Fruit fly (Drosophila melanogaster) whole organism, embryonic: ENCODE results near the gene mio.

Experiments used
- Atf-2 ChIP-seq: fragments of 200-800 bp; sonication (Bioruptor generic); optimal IDR thresholded peaks from 2 replicates; lab custom pipeline; 2016; ENCODE audit warnings: missing biosample characterization, missing genetic modification characterization
- CG1024 ChIP-seq: fragments of 200-800 bp; sonication (Bioruptor generic); IDR thresholded peaks from 2 replicates; pipeline ENCODE4 v1.3.6; 2022; ENCODE audit warnings: missing biosample characterization, missing genetic modification characterization
- CG10267 ChIP-seq: fragments of 200-800 bp; sonication (Bioruptor generic); optimal IDR thresholded peaks from 2 replicates; lab custom pipeline; 2018; ENCODE audit warnings: missing biosample characterization, mild to moderate bottlenecking, missing genetic modification characterization, moderate library complexity
- CG10979 ChIP-seq: fragments of 200-800 bp; sonication (Bioruptor generic); optimal IDR thresholded peaks from 2 replicates; lab custom pipeline; 2018; ENCODE audit warnings: missing biosample characterization, mild to moderate bottlenecking, missing genetic modification characterization, moderate library complexity
- CG11456 ChIP-seq: fragments of 200-800 bp; sonication (Bioruptor generic); IDR thresholded peaks from 3 replicates; pipeline ENCODE4 v1.3.6; 2022; ENCODE audit warnings: missing biosample characterization, missing genetic modification characterization
- CG13894 ChIP-seq: fragments of 200-800 bp; sonication (Bioruptor generic); optimal IDR thresholded peaks from 3 replicates; lab custom pipeline; 2018; ENCODE audit warnings: missing biosample characterization, mild to moderate bottlenecking, missing genetic modification characterization, moderate library complexity
- CG16863 ChIP-seq: fragments of 200-800 bp; sonication (Bioruptor generic); optimal IDR thresholded peaks from 3 replicates; lab custom pipeline; 2016; ENCODE audit warnings: missing biosample characterization, missing genetic modification characterization
- CG17802 ChIP-seq: fragments of 200-800 bp; sonication (Bioruptor generic); optimal IDR thresholded peaks from 2 replicates; lab custom pipeline; 2018; ENCODE audit warnings: missing biosample characterization, mild to moderate bottlenecking, missing genetic modification characterization, moderate library complexity
- CG2889 ChIP-seq: fragments of 200-800 bp; sonication (Bioruptor generic); IDR thresholded peaks from 3 replicates; pipeline ENCODE4 v1.3.6; 2022; ENCODE audit warnings: missing biosample characterization, missing genetic modification characterization
- CG31441 ChIP-seq: fragments of 200-800 bp; sonication (Bioruptor generic); IDR thresholded peaks from 2 replicates; pipeline ENCODE4 v1.3.6; 2022; ENCODE audit warnings: missing biosample characterization, missing genetic modification characterization
- CG3281 ChIP-seq: fragments of 200-800 bp; sonication (Bioruptor generic); optimal IDR thresholded peaks from 3 replicates; lab custom pipeline; 2017; ENCODE audit warnings: missing biosample characterization, mild to moderate bottlenecking, missing genetic modification characterization
- CG7556 ChIP-seq: fragments of 200-800 bp; sonication (Bioruptor generic); optimal IDR thresholded peaks from 2 replicates; lab custom pipeline; 2017; ENCODE audit warnings: missing biosample characterization, mild to moderate bottlenecking, missing genetic modification characterization
- CG7839 ChIP-seq: fragments of 200-800 bp; sonication (Bioruptor generic); optimal IDR thresholded peaks from 3 replicates; lab custom pipeline; 2018; ENCODE audit warnings: missing biosample characterization, mild to moderate bottlenecking, missing genetic modification characterization, moderate library complexity
- CG8478 ChIP-seq: fragments of >200 bp; optimal IDR thresholded peaks from 2 replicates; lab custom pipeline; 2018
- CG9609 ChIP-seq: fragments of 200-800 bp; sonication (Bioruptor generic); optimal IDR thresholded peaks from 3 replicates; lab custom pipeline; 2016; ENCODE audit warnings: missing biosample characterization, missing genetic modification characterization
- Dll ChIP-seq: fragments of 200-800 bp; sonication (Bioruptor generic); IDR thresholded peaks from 4 replicates; pipeline ENCODE4 v1.3.6; 2022; ENCODE audit warnings: missing biosample characterization, missing genetic modification characterization; ENCODE audit not compliant: partially characterized antibody
- E2f1 ChIP-seq: fragments of 200-800 bp; sonication (Bioruptor generic); IDR thresholded peaks from 2 replicates; pipeline ENCODE4 v1.3.6; 2022; ENCODE audit warnings: missing biosample characterization, missing genetic modification characterization
- Ets65A ChIP-seq: fragments of 200-800 bp; sonication (Bioruptor generic); peaks from one replicate; lab custom pipeline; 2016; ENCODE audit warnings: missing biosample characterization, missing genetic modification characterization
- Fer3 ChIP-seq: fragments of 200-800 bp; sonication (Bioruptor generic); optimal IDR thresholded peaks from 2 replicates; lab custom pipeline; 2018; ENCODE audit warnings: missing biosample characterization, mild to moderate bottlenecking, missing genetic modification characterization, moderate library complexity
- HLHmδ ChIP-seq: fragments of 200-800 bp; sonication (Bioruptor generic); optimal IDR thresholded peaks from 2 replicates; lab custom pipeline; 2018; ENCODE audit warnings: missing biosample characterization, mild to moderate bottlenecking, missing genetic modification characterization, moderate library complexity
- Hey ChIP-seq: fragments of 200-800 bp; sonication (Bioruptor generic); optimal IDR thresholded peaks from 3 replicates; lab custom pipeline; 2018; ENCODE audit warnings: missing biosample characterization, mild to moderate bottlenecking, missing genetic modification characterization
- Hr51 ChIP-seq, 2 experiments: fragments of 200-800 bp; sonication (Bioruptor generic); optimal IDR thresholded peaks; 2 replicates in 1 of 2; 3 replicates in 1 of 2; lab custom pipeline; 2016 to 2018; ENCODE audit warnings: missing biosample characterization in 2 of 2, missing genetic modification characterization in 2 of 2, mild to moderate bottlenecking in 1 of 2, moderate library complexity in 1 of 2
- Jarid2 ChIP-seq: fragments of 200-800 bp; sonication (Bioruptor generic); optimal IDR thresholded peaks from 3 replicates; lab custom pipeline; 2017; ENCODE audit warnings: mild to moderate bottlenecking, missing biosample characterization, missing genetic modification reagents, missing genetic modification characterization
- NFAT ChIP-seq: fragments of 200-800 bp; sonication (Bioruptor generic); IDR thresholded peaks from 2 replicates; pipeline ENCODE4 v1.3.6; 2022; ENCODE audit warnings: missing biosample characterization, missing genetic modification characterization
- Six4 ChIP-seq: fragments of 200-800 bp; sonication (Bioruptor generic); optimal IDR thresholded peaks from 2 replicates; lab custom pipeline; 2016; ENCODE audit warnings: missing biosample characterization, missing genetic modification characterization
- abd-A ChIP-seq: fragments of 200-800 bp; sonication (Bioruptor generic); optimal IDR thresholded peaks from 3 replicates; lab custom pipeline; 2019; ENCODE audit warnings: missing biosample characterization, mild to moderate bottlenecking, missing genetic modification characterization, moderate library complexity
- al ChIP-seq: fragments of 200-800 bp; sonication (Bioruptor generic); IDR thresholded peaks from 2 replicates; pipeline ENCODE4 v1.3.6; 2022; ENCODE audit warnings: missing biosample characterization, missing genetic modification characterization
- ap ChIP-seq: fragments of 200-800 bp; sonication (Bioruptor generic); IDR thresholded peaks from 2 replicates; pipeline ENCODE4 v1.3.6; 2022; ENCODE audit warnings: missing biosample characterization, missing genetic modification characterization
- ash1 ChIP-seq: fragments of 200-800 bp; sonication (Bioruptor generic); optimal IDR thresholded peaks from 2 replicates; lab custom pipeline; 2018; ENCODE audit warnings: missing biosample characterization, mild to moderate bottlenecking, missing genetic modification characterization
- bigmax ChIP-seq: fragments of 200-800 bp; sonication (Bioruptor generic); optimal IDR thresholded peaks from 2 replicates; lab custom pipeline; 2018; ENCODE audit warnings: missing biosample characterization, mild to moderate bottlenecking, missing genetic modification characterization
- cato ChIP-seq: fragments of 200-800 bp; sonication (Bioruptor generic); optimal IDR thresholded peaks from 2 replicates; lab custom pipeline; 2016; ENCODE audit warnings: missing biosample characterization, missing genetic modification characterization, borderline replicate concordance
- fd64A ChIP-seq: fragments of 200-800 bp; sonication (Bioruptor generic); optimal IDR thresholded peaks from 3 replicates; lab custom pipeline; 2018; ENCODE audit warnings: missing biosample characterization, mild to moderate bottlenecking, missing genetic modification characterization
- gfzf ChIP-seq: fragments of 200-800 bp; sonication (Bioruptor generic); optimal IDR thresholded peaks from 2 replicates; lab custom pipeline; 2016; ENCODE audit warnings: missing biosample characterization, mild to moderate bottlenecking, missing genetic modification characterization, moderate library complexity
- gt ChIP-seq: fragments of 200-800 bp; sonication (Bioruptor generic); IDR thresholded peaks from 2 replicates; pipeline ENCODE4 v1.3.6; 2022; ENCODE audit warnings: missing biosample characterization, missing genetic modification characterization
- knrl ChIP-seq: fragments of 200-800 bp; sonication (Bioruptor generic); IDR thresholded peaks from 3 replicates; pipeline ENCODE4 v1.3.6; 2022; ENCODE audit warnings: missing biosample characterization, missing genetic modification characterization; ENCODE audit not compliant: partially characterized antibody
- lilli ChIP-seq: fragments of 200-800 bp; sonication (Bioruptor generic); optimal IDR thresholded peaks from 3 replicates; lab custom pipeline; 2016; ENCODE audit warnings: missing biosample characterization, missing genetic modification characterization
- lov ChIP-seq, 2 experiments: fragments of 200-800 bp in 1 of 2; fragments of >200 bp in 1 of 2; sonication (Bioruptor generic) in 1 of 2; IDR thresholded peaks in 1 of 2; optimal IDR thresholded peaks in 1 of 2; 2 replicates in 1 of 2; 3 replicates in 1 of 2; pipeline versions ENCODE4 v1.3.6 to Lab custom; 2017 to 2022; ENCODE audit warnings: missing biosample characterization in 1 of 2, missing genetic modification characterization in 1 of 2
- mld ChIP-seq: fragments of 200-800 bp; sonication (Bioruptor generic); IDR thresholded peaks from 3 replicates; pipeline ENCODE4 v1.3.6; 2022; ENCODE audit warnings: missing biosample characterization, missing genetic modification characterization; ENCODE audit not compliant: partially characterized antibody
- nmo ChIP-seq: fragments of 200-800 bp; sonication (Bioruptor generic); optimal IDR thresholded peaks from 2 replicates; lab custom pipeline; 2018; ENCODE audit warnings: missing biosample characterization, mild to moderate bottlenecking, missing genetic modification characterization, moderate library complexity
- pb ChIP-seq: fragments of 200-800 bp; sonication (Bioruptor generic); optimal IDR thresholded peaks from 3 replicates; lab custom pipeline; 2016; ENCODE audit warnings: missing biosample characterization, missing genetic modification characterization
- phol ChIP-seq: fragments of 200-800 bp; sonication (Bioruptor generic); optimal IDR thresholded peaks from 3 replicates; lab custom pipeline; 2018; ENCODE audit warnings: missing biosample characterization, mild to moderate bottlenecking, missing genetic modification characterization, moderate library complexity
- pzg ChIP-seq: fragments of 200-800 bp; sonication (Bioruptor generic); optimal IDR thresholded peaks from 3 replicates; lab custom pipeline; 2018; ENCODE audit warnings: missing biosample characterization, mild to moderate bottlenecking, missing genetic modification characterization, moderate library complexity
- sna ChIP-seq: fragments of 200-800 bp; sonication (Bioruptor generic); IDR thresholded peaks from 2 replicates; pipeline ENCODE4 v1.3.6; 2022; ENCODE audit warnings: missing biosample characterization, missing genetic modification characterization; ENCODE audit not compliant: partially characterized antibody
- sob ChIP-seq: fragments of 200-800 bp; sonication (Bioruptor generic); IDR thresholded peaks from 2 replicates; pipeline ENCODE4 v1.3.6; 2022; ENCODE audit warnings: missing biosample characterization, missing genetic modification characterization
- sug ChIP-seq: fragments of 200-800 bp; optimal IDR thresholded peaks from 2 replicates; lab custom pipeline; 2019; ENCODE audit warnings: missing biosample characterization, mild to moderate bottlenecking, missing genetic modification characterization, moderate library complexity
- tio ChIP-seq: fragments of 200-800 bp; sonication (Bioruptor generic); optimal IDR thresholded peaks from 2 replicates; lab custom pipeline; 2017; ENCODE audit warnings: missing biosample characterization, missing genetic modification characterization, inconsistent platforms
- twi ChIP-seq: fragments of 200-800 bp; optimal IDR thresholded peaks from 2 replicates; lab custom pipeline; 2019; ENCODE audit warnings: missing biosample characterization, mild to moderate bottlenecking, missing genetic modification characterization, moderate library complexity
- yki ChIP-seq: fragments of >200 bp; optimal IDR thresholded peaks from 3 replicates; lab custom pipeline; 2018
- zf30C ChIP-seq: fragments of 200-800 bp; sonication (Bioruptor generic); optimal IDR thresholded peaks from 3 replicates; lab custom pipeline; 2018; ENCODE audit warnings: missing biosample characterization, mild to moderate bottlenecking, missing genetic modification characterization
- zfh1 ChIP-seq: fragments of 200-800 bp; sonication (Bioruptor generic); IDR thresholded peaks from 3 replicates; pipeline ENCODE4 v1.3.6; 2022; ENCODE audit warnings: missing biosample characterization, missing genetic modification characterization

mio gene

dm6 chr2L:2221649-2222150 lies 4.6 kb downstream of the mio start (continued):
- TF ChIP-seq fd64A (GFP tag; lab: Kevin White, UChicago) = peak; percentile 90
- peak; percentile 88 for TF ChIP-seq pb (GFP tag; lab: Kevin White, UChicago)
- peak; percentile 94 for TF ChIP-seq CG13894 (tag; lab: Kevin White, UChicago)
- peak; percentile 92 for TF ChIP-seq cato (GFP tag; lab: Kevin White, UChicago)
- peak; percentile 95 for TF ChIP-seq CG3281 (GFP tag; lab: Kevin White, UChicago)
- TF ChIP-seq yki = no peak
- peak; percentile 97 for TF ChIP-seq ap (GFP tag; lab: Robert Waterston, UW)
- no peak for TF ChIP-seq Dll (GFP tag; lab: Robert Waterston, UW)
- TF ChIP-seq E2f1 = peak; percentile 96
- peak; percentile 99 for TF ChIP-seq CG11456
- peak; percentile 92 for TF ChIP-seq CG16863 (GFP tag; lab: Kevin White, UChicago)
- TF ChIP-seq CG1024 = peak; percentile 95
- TF ChIP-seq CG31441 = peak; percentile 94
- TF ChIP-seq al = peak; percentile 97
- peak; percentile 97 for TF ChIP-seq tio (GFP tag; lab: Kevin White, UChicago)
- TF ChIP-seq knrl = no peak
- TF ChIP-seq lov (optimal IDR thresholded peaks at IDR 0.05; lab: Kevin White, UChicago) = no peak
- peak; percentile 97 for TF ChIP-seq lov (GFP tag; IDR thresholded peaks at IDR 0.05; lab: Robert Waterston, UW)
- TF ChIP-seq CG10979 (tag; lab: Kevin White, UChicago) = peak; percentile 92
- no peak for TF ChIP-seq CG8478 (lab: Kevin White, UChicago)
- TF ChIP-seq mld = no peak
- peak; percentile 91 for TF ChIP-seq gt
- peak; percentile 96 for TF ChIP-seq CG2889
- peak; percentile 92 for TF ChIP-seq Six4 (GFP tag; lab: Kevin White, UChicago)
- peak; percentile 92 for TF ChIP-seq phol (tag; lab: Kevin White, UChicago)
- peak; percentile 96 for TF ChIP-seq sug (tag; lab: Kevin White, UChicago)
- TF ChIP-seq sna (GFP tag; lab: Robert Waterston, UW) = no peak
- TF ChIP-seq ash1 (GFP tag; lab: Kevin White, UChicago) = peak; percentile 76
- TF ChIP-seq CG9609 = peak; percentile 94
- no peak for TF ChIP-seq HLHmδ (GFP tag; lab: Kevin White, UChicago)
- peak; percentile 96 for TF ChIP-seq Fer3 (tag; lab: Kevin White, UChicago)
- peak; percentile 94 for TF ChIP-seq Atf-2 (GFP tag; lab: Kevin White, UChicago)
- TF ChIP-seq CG10267 (tag; lab: Kevin White, UChicago) = peak; percentile 91
- TF ChIP-seq Hr51 (GFP tag; optimal IDR thresholded peaks at IDR 0.05; lab: Kevin White, UChicago) = peak; percentile 95 to 96
- peak; percentile 48 for TF ChIP-seq abd-A (tag; lab: Kevin White, UChicago)
- peak; percentile 98 for TF ChIP-seq NFAT (GFP tag; lab: Robert Waterston, UW)
- peak; percentile 64 for TF ChIP-seq CG17802 (tag; lab: Kevin White, UChicago)
- TF ChIP-seq bigmax (GFP tag; lab: Kevin White, UChicago) = peak; percentile 65
- peak; percentile 99 for TF ChIP-seq Ets65A (GFP tag; lab: Kevin White, UChicago)
- TF ChIP-seq CG7839 (tag; lab: Kevin White, UChicago) = peak; percentile 98
- peak; percentile 97 for TF ChIP-seq CG7556 (GFP tag; lab: Kevin White, UChicago)
- peak; percentile 96 for TF ChIP-seq lilli (GFP tag; lab: Kevin White, UChicago)
- peak; percentile 68 for TF ChIP-seq Jarid2 (GFP tag; lab: Kevin White, UChicago)
- TF ChIP-seq nmo (GFP tag; lab: Kevin White, UChicago) = peak; percentile 95
- peak; percentile 94 for TF ChIP-seq Hey (tag; lab: Kevin White, UChicago)
- no peak for TF ChIP-seq gfzf (GFP tag; lab: Kevin White, UChicago)
- TF ChIP-seq zfh1 (GFP tag; lab: Robert Waterston, UW) = peak; percentile 98
- peak; percentile 92 for TF ChIP-seq twi (tag; lab: Kevin White, UChicago)
- TF ChIP-seq zf30C = peak; percentile 85
- TF ChIP-seq sob = peak; percentile 99
- TF ChIP-seq pzg = peak; percentile 26
